Fruit fly (Drosophila melanogaster) whole organism, embryonic: Measurements from ENCODE around the gene CG3764.
A peak's percentile ranks its signal among the peaks of the same experiment; 100 is the strongest.

ENCODE experiments used
- Aef1 ChIP-seq: fragments of 200-800 bp; sonication (Bioruptor generic); IDR thresholded peaks from 3 replicates; pipeline ENCODE4 v1.3.6; 2022; ENCODE audit warnings: missing biosample characterization, missing genetic modification characterization
- CG10274 ChIP-seq: fragments of 200-800 bp; sonication (Bioruptor generic); optimal IDR thresholded peaks from 3 replicates; lab custom pipeline; 2017; ENCODE audit warnings: missing biosample characterization, mild to moderate bottlenecking, missing genetic modification characterization
- CG10959 ChIP-seq: fragments of 200-800 bp; sonication (Bioruptor generic); IDR thresholded peaks from 2 replicates; pipeline ENCODE4 v1.3.6; 2022; ENCODE audit warnings: missing biosample characterization, missing genetic modification characterization
- CG12071 ChIP-seq: fragments of 200-800 bp; sonication (Bioruptor generic); optimal IDR thresholded peaks from 3 replicates; lab custom pipeline; 2018; ENCODE audit warnings: missing biosample characterization, mild to moderate bottlenecking, missing genetic modification characterization
- CG12299 ChIP-seq: fragments of 200-800 bp; sonication (Bioruptor generic); optimal IDR thresholded peaks from 2 replicates; lab custom pipeline; 2018; ENCODE audit warnings: missing biosample characterization, mild to moderate bottlenecking, missing genetic modification characterization
- CG13123 ChIP-seq: fragments of 200-800 bp; sonication (Bioruptor generic); optimal IDR thresholded peaks from 2 replicates; lab custom pipeline; 2016; ENCODE audit warnings: missing biosample characterization, missing genetic modification characterization
- CG14014 ChIP-seq: fragments of 200-800 bp; sonication (Bioruptor generic); IDR thresholded peaks from 2 replicates; pipeline ENCODE4 v1.3.6; 2022; ENCODE audit warnings: missing biosample characterization, missing genetic modification characterization
- CG15601 ChIP-seq: fragments of 200-800 bp; sonication (Bioruptor generic); optimal IDR thresholded peaks from 3 replicates; lab custom pipeline; 2019; ENCODE audit warnings: missing biosample characterization, mild to moderate bottlenecking, missing genetic modification characterization, moderate library complexity
- CG2875 ChIP-seq: fragments of 200-800 bp; sonication (Bioruptor generic); optimal IDR thresholded peaks from 2 replicates; lab custom pipeline; 2017; ENCODE audit warnings: missing biosample characterization, mild to moderate bottlenecking, missing genetic modification characterization, missing genetic modification reagents
- CG30020 ChIP-seq: fragments of 200-800 bp; optimal IDR thresholded peaks from 2 replicates; lab custom pipeline; 2019; ENCODE audit warnings: missing biosample characterization, mild to moderate bottlenecking, missing genetic modification characterization, moderate library complexity
- CG31388 ChIP-seq: fragments of 200-800 bp; sonication (Bioruptor generic); optimal IDR thresholded peaks from 2 replicates; lab custom pipeline; 2016; ENCODE audit warnings: missing biosample characterization, missing genetic modification characterization
- CG31441 ChIP-seq: fragments of 200-800 bp; sonication (Bioruptor generic); IDR thresholded peaks from 2 replicates; pipeline ENCODE4 v1.3.6; 2022; ENCODE audit warnings: missing biosample characterization, missing genetic modification characterization
- CG34224 ChIP-seq: fragments of 200-800 bp; sonication (Bioruptor generic); IDR thresholded peaks from 3 replicates; pipeline ENCODE4 v1.3.6; 2022; ENCODE audit warnings: missing biosample characterization, missing genetic modification characterization; ENCODE audit not compliant: partially characterized antibody
- CG4854 ChIP-seq: fragments of 200-800 bp; sonication (Bioruptor generic); optimal IDR thresholded peaks from 2 replicates; lab custom pipeline; 2016; ENCODE audit warnings: missing biosample characterization, missing genetic modification characterization, inconsistent platforms
- CG8290 ChIP-seq, 3 experiments: fragments of 200-800 bp; sonication (Bioruptor generic); optimal IDR thresholded peaks; 2 replicates each; lab custom pipeline; 2016 to 2019; ENCODE audit warnings: missing biosample characterization in 3 of 3, missing genetic modification characterization in 3 of 3, mild to moderate bottlenecking in 2 of 3, moderate library complexity in 1 of 3
- CG8924 ChIP-seq: fragments of 200-800 bp; optimal IDR thresholded peaks from 3 replicates; lab custom pipeline; 2019; ENCODE audit warnings: missing biosample characterization, mild to moderate bottlenecking, missing genetic modification characterization, moderate library complexity
- CG8944 ChIP-seq: fragments of 200-800 bp; sonication (Bioruptor generic); optimal IDR thresholded peaks from 3 replicates; lab custom pipeline; 2016; ENCODE audit warnings: missing biosample characterization, missing genetic modification characterization
- CG9797 ChIP-seq: fragments of 200-800 bp; sonication (Bioruptor generic); optimal IDR thresholded peaks from 3 replicates; lab custom pipeline; 2018; ENCODE audit warnings: missing biosample characterization, mild to moderate bottlenecking, missing genetic modification characterization
- Dad ChIP-seq: fragments of 200-800 bp; sonication (Bioruptor generic); optimal IDR thresholded peaks from 3 replicates; lab custom pipeline; 2016; ENCODE audit warnings: missing biosample characterization, missing genetic modification characterization
- Deaf1 ChIP-seq: fragments of 200-800 bp; optimal IDR thresholded peaks from 3 replicates; lab custom pipeline; 2019; ENCODE audit warnings: missing biosample characterization, mild to moderate bottlenecking, missing genetic modification characterization, moderate library complexity
- Dip3 ChIP-seq: fragments of 200-800 bp; sonication (Bioruptor generic); optimal IDR thresholded peaks from 3 replicates; lab custom pipeline; 2016; ENCODE audit warnings: missing biosample characterization, missing genetic modification characterization
- Doc3 ChIP-seq: fragments of 200-800 bp; sonication (Bioruptor generic); IDR thresholded peaks from 3 replicates; pipeline ENCODE4 v1.3.6; 2022; ENCODE audit warnings: missing biosample characterization, missing genetic modification characterization; ENCODE audit not compliant: partially characterized antibody
- Dp ChIP-seq: fragments of 200-800 bp; sonication (Bioruptor generic); optimal IDR thresholded peaks from 2 replicates; lab custom pipeline; 2018; ENCODE audit warnings: missing biosample characterization, mild to moderate bottlenecking, missing genetic modification characterization, moderate library complexity
- E2f2 ChIP-seq: fragments of 200-800 bp; sonication (Bioruptor generic); IDR thresholded peaks from 2 replicates; pipeline ENCODE4 v1.3.6; 2022; ENCODE audit warnings: missing biosample characterization, missing genetic modification characterization
- ERR ChIP-seq: fragments of 200-800 bp; sonication (Bioruptor generic); optimal IDR thresholded peaks from 2 replicates; lab custom pipeline; 2016; ENCODE audit warnings: missing biosample characterization, missing genetic modification characterization
- Fer2 ChIP-seq: fragments of 200-800 bp; sonication (Bioruptor generic); optimal IDR thresholded peaks from 2 replicates; lab custom pipeline; 2018; ENCODE audit warnings: missing biosample characterization, mild to moderate bottlenecking, missing genetic modification characterization, moderate library complexity
- HmgD ChIP-seq: fragments of 200-800 bp; sonication (Bioruptor generic); optimal IDR thresholded peaks from 3 replicates; lab custom pipeline; 2016; ENCODE audit warnings: missing biosample characterization, missing genetic modification characterization
- Hr51 ChIP-seq, 2 experiments: fragments of 200-800 bp; sonication (Bioruptor generic); optimal IDR thresholded peaks; 2 replicates in 1 of 2; 3 replicates in 1 of 2; lab custom pipeline; 2016 to 2018; ENCODE audit warnings: missing biosample characterization in 2 of 2, missing genetic modification characterization in 2 of 2, mild to moderate bottlenecking in 1 of 2, moderate library complexity in 1 of 2
- NK7.1 ChIP-seq: fragments of 200-800 bp; sonication (Bioruptor generic); optimal IDR thresholded peaks from 3 replicates; lab custom pipeline; 2016; ENCODE audit warnings: missing biosample characterization, missing genetic modification characterization
- Sry-β ChIP-seq: fragments of 200-800 bp; sonication (Bioruptor generic); optimal IDR thresholded peaks from 2 replicates; lab custom pipeline; 2018; ENCODE audit warnings: missing biosample characterization, mild to moderate bottlenecking, missing genetic modification characterization, moderate library complexity
- Stat92E ChIP-seq, 3 experiments: fragments of >200 bp in 2 of 3; fragments of 200-800 bp in 1 of 3; sonication (Bioruptor generic) in 1 of 3; optimal IDR thresholded peaks; 2 replicates each; lab custom pipeline; 2017 to 2019; ENCODE audit warnings: missing biosample characterization in 3 of 3, missing genetic modification characterization in 3 of 3, mild to moderate bottlenecking in 1 of 3, moderate library complexity in 1 of 3
- TFAM ChIP-seq: fragments of 200-800 bp; sonication (Bioruptor generic); optimal IDR thresholded peaks from 2 replicates; lab custom pipeline; 2017; ENCODE audit warnings: missing biosample characterization, missing genetic modification characterization, inconsistent platforms
- abd-A ChIP-seq: fragments of 200-800 bp; sonication (Bioruptor generic); optimal IDR thresholded peaks from 3 replicates; lab custom pipeline; 2019; ENCODE audit warnings: missing biosample characterization, mild to moderate bottlenecking, missing genetic modification characterization, moderate library complexity
- bigmax ChIP-seq: fragments of 200-800 bp; sonication (Bioruptor generic); optimal IDR thresholded peaks from 2 replicates; lab custom pipeline; 2018; ENCODE audit warnings: missing biosample characterization, mild to moderate bottlenecking, missing genetic modification characterization
- btn ChIP-seq: fragments of 200-800 bp; sonication (Bioruptor generic); optimal IDR thresholded peaks from 2 replicates; lab custom pipeline; 2016; ENCODE audit warnings: missing biosample characterization, missing genetic modification characterization
- chif ChIP-seq, 2 experiments: fragments of 200-800 bp; sonication (Bioruptor generic); optimal IDR thresholded peaks; 3 replicates each; lab custom pipeline; 2016; ENCODE audit warnings: missing biosample characterization in 2 of 2, missing genetic modification characterization in 2 of 2
- chm ChIP-seq: fragments of 200-800 bp; sonication (Bioruptor generic); IDR thresholded peaks from 2 replicates; pipeline ENCODE4 v1.3.6; 2022; ENCODE audit warnings: missing biosample characterization, missing genetic modification characterization
- dimm ChIP-seq: fragments of 200-800 bp; sonication (Bioruptor generic); IDR thresholded peaks from 2 replicates; pipeline ENCODE4 v1.3.6; 2022; ENCODE audit warnings: missing biosample characterization, missing genetic modification characterization
- ems ChIP-seq: fragments of 200-800 bp; sonication (Bioruptor generic); optimal IDR thresholded peaks from 3 replicates; lab custom pipeline; 2016; ENCODE audit warnings: missing biosample characterization, missing genetic modification characterization
- h ChIP-seq: fragments of >200 bp; optimal IDR thresholded peaks from 2 replicates; lab custom pipeline; 2017
- hb ChIP-seq: fragments of 200-800 bp; sonication (Bioruptor generic); IDR thresholded peaks from 3 replicates; pipeline ENCODE4 v1.3.6; 2022; ENCODE audit warnings: missing biosample characterization, missing genetic modification characterization; ENCODE audit not compliant: partially characterized antibody
- kah ChIP-seq: fragments of 200-800 bp; sonication (Bioruptor generic); optimal IDR thresholded peaks from 2 replicates; lab custom pipeline; 2018; ENCODE audit warnings: missing biosample characterization, mild to moderate bottlenecking, missing genetic modification characterization
- lilli ChIP-seq: fragments of 200-800 bp; sonication (Bioruptor generic); optimal IDR thresholded peaks from 3 replicates; lab custom pipeline; 2016; ENCODE audit warnings: missing biosample characterization, missing genetic modification characterization
- onecut ChIP-seq: fragments of 200-800 bp; sonication (Bioruptor generic); IDR thresholded peaks from 2 replicates; pipeline ENCODE4 v1.3.6; 2022; ENCODE audit warnings: missing biosample characterization, missing genetic modification characterization
- pho ChIP-seq: fragments of 200-800 bp; sonication (Bioruptor generic); optimal IDR thresholded peaks from 2 replicates; lab custom pipeline; 2016; ENCODE audit warnings: missing biosample characterization, missing genetic modification characterization
- pum ChIP-seq: fragments of 200-800 bp; sonication (Bioruptor generic); optimal IDR thresholded peaks from 2 replicates; lab custom pipeline; 2016; ENCODE audit warnings: missing biosample characterization, missing genetic modification characterization
- rib ChIP-seq: fragments of 200-800 bp; sonication (Bioruptor generic); IDR thresholded peaks from 2 replicates; pipeline ENCODE4 v1.3.6; 2022; ENCODE audit warnings: missing biosample characterization, missing genetic modification characterization
- run ChIP-seq: fragments of 200-800 bp; sonication (Bioruptor generic); optimal IDR thresholded peaks from 3 replicates; lab custom pipeline; 2018; ENCODE audit warnings: missing biosample characterization, mild to moderate bottlenecking, missing genetic modification characterization
- sna ChIP-seq: fragments of 200-800 bp; sonication (Bioruptor generic); IDR thresholded peaks from 2 replicates; pipeline ENCODE4 v1.3.6; 2022; ENCODE audit warnings: missing biosample characterization, missing genetic modification characterization; ENCODE audit not compliant: partially characterized antibody
- vnd ChIP-seq: fragments of 200-800 bp; sonication (Bioruptor generic); IDR thresholded peaks from 3 replicates; pipeline ENCODE4 v1.3.6; 2022; ENCODE audit warnings: missing biosample characterization, missing genetic modification characterization; ENCODE audit not compliant: partially characterized antibody
- zen2 ChIP-seq: fragments of 200-800 bp; sonication (Bioruptor generic); IDR thresholded peaks from 3 replicates; pipeline ENCODE4 v1.3.6; 2022; ENCODE audit warnings: missing biosample characterization, missing genetic modification characterization; ENCODE audit not compliant: partially characterized antibody

CG3764 gene

DNA sequence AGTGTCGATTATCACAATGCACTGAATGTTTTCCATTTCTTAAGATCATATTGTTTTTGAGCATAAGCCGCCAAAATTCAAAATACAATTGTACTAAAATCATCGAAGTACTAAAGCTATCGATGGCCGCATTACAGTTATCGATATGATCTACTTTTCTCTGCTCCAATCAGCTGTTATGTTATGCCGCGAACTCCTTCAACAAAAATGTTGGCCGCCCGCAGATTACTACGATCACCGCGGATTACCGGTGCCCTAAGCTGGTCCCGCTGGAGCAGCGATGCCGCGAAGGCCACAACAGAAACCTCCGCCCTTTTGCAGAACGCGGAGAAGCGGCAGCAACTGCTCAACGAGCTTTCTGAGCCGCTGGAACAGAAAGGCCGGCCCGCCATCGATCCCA, 23.1 kb upstream of the CG3764 start, which contains the start of gene beg (continued):
- TF ChIP-seq btn (GFP tag; lab: Kevin White, UChicago), result no peak
- TF ChIP-seq Dad, result no peak
- TF ChIP-seq Stat92E (GFP tag; optimal IDR thresholded peaks at IDR 0.05; lab: Kevin White, UChicago), result no peak
- no peak for TF ChIP-seq dimm (GFP tag; lab: Robert Waterston, UW)
- TF ChIP-seq zen2 (GFP tag; lab: Robert Waterston, UW), result peak; percentile 83; the same call in 2 of the 3 replicates
- peak; percentile 90 for TF ChIP-seq Dp
- peak; percentile 65 for TF ChIP-seq Doc3 (GFP tag; lab: Robert Waterston, UW)
- TF ChIP-seq CG30020, result no peak
- no peak for TF ChIP-seq ems (GFP tag; lab: Kevin White, UChicago)
- no peak for TF ChIP-seq Hr51 (GFP tag; optimal IDR thresholded peaks at IDR 0.05; lab: Kevin White, UChicago)
- TF ChIP-seq TFAM (GFP tag; lab: Kevin White, UChicago), result no peak
- no peak for TF ChIP-seq Aef1
- no peak for TF ChIP-seq CG8924 (tag; lab: Kevin White, UChicago)
- no peak for TF ChIP-seq NK7.1 (GFP tag; lab: Kevin White, UChicago)
- TF ChIP-seq CG4854 (GFP tag; lab: Kevin White, UChicago), result no peak
- no peak for TF ChIP-seq pho
- no peak for TF ChIP-seq chm (GFP tag; lab: Robert Waterston, UW)
- TF ChIP-seq CG10959 (GFP tag; lab: Robert Waterston, UW), result no peak
- no peak for TF ChIP-seq Deaf1
- TF ChIP-seq run (tag; lab: Kevin White, UChicago), result no peak
- TF ChIP-seq CG31388 (GFP tag; lab: Kevin White, UChicago), result no peak
- no peak for TF ChIP-seq onecut (GFP tag; lab: Robert Waterston, UW)
- TF ChIP-seq CG9797 (GFP tag; lab: Kevin White, UChicago), result no peak
- no peak for TF ChIP-seq lilli (GFP tag; lab: Kevin White, UChicago)
- no peak for TF ChIP-seq pum (GFP tag; lab: Kevin White, UChicago)
- TF ChIP-seq CG12299, result no peak
- no peak for TF ChIP-seq bigmax (GFP tag; lab: Kevin White, UChicago)
- no peak for TF ChIP-seq abd-A
- no peak for TF ChIP-seq CG10274 (GFP tag; lab: Kevin White, UChicago)
- TF ChIP-seq h (lab: Kevin White, UChicago), result no peak
- TF ChIP-seq CG13123 (GFP tag; lab: Kevin White, UChicago), result no peak
- TF ChIP-seq CG15601 (tag; lab: Kevin White, UChicago), result no peak
- TF ChIP-seq CG34224 (GFP tag; lab: Robert Waterston, UW), result peak; percentile 93
- no peak for TF ChIP-seq CG8944 (GFP tag; lab: Kevin White, UChicago)
- TF ChIP-seq rib (GFP tag; lab: Robert Waterston, UW), result no peak
- 0 out of 3 replicates have a peak, but pooled peaks have one; percentile 61 for TF ChIP-seq hb (GFP tag; lab: Robert Waterston, UW)
- TF ChIP-seq CG14014 (GFP tag; lab: Robert Waterston, UW), result no peak
- no peak for TF ChIP-seq CG2875 (GFP tag; lab: Kevin White, UChicago)
- no peak for TF ChIP-seq HmgD
- TF ChIP-seq E2f2 (GFP tag; lab: Robert Waterston, UW), result peak; percentile 92
- TF ChIP-seq CG12071 (GFP tag; lab: Kevin White, UChicago), result no peak
- TF ChIP-seq Dip3 (GFP tag; lab: Kevin White, UChicago), result no peak
- peak; percentile 78 for TF ChIP-seq sna (GFP tag; lab: Robert Waterston, UW)
- no peak for TF ChIP-seq chif (GFP tag; optimal IDR thresholded peaks at IDR 0.05; lab: Kevin White, UChicago)
- no peak for TF ChIP-seq Sry-β (GFP tag; lab: Kevin White, UChicago)
- no peak for TF ChIP-seq CG8290 (GFP tag; optimal IDR thresholded peaks at IDR 0.05; lab: Kevin White, UChicago)
- no peak for TF ChIP-seq CG8290 (tag; optimal IDR thresholded peaks at IDR 0.05; lab: Kevin White, UChicago)
- peak; percentile 49; the same call in 2 of the 3 replicates for TF ChIP-seq vnd (GFP tag; lab: Robert Waterston, UW)
- no peak for TF ChIP-seq ERR (GFP tag; lab: Kevin White, UChicago)
- no peak for TF ChIP-seq Fer2
- no peak for TF ChIP-seq kah (GFP tag; lab: Kevin White, UChicago)
- TF ChIP-seq CG31441 (GFP tag; lab: Robert Waterston, UW), result no peak
